Fruit fly (Drosophila melanogaster): ENCODE data around the gene CG18094.

CG18094 gene

dm6 chr2L:19533247-19533646 lies 43.2 kb downstream of the CG18094 start, which contains the start of gene CG33116:
Gene CG33116, plus strand, starts transcription at chr2L:19533479.
- peak; percentile 81 for TF ChIP-seq CG14711 (tag; optimal IDR thresholded peaks at IDR 0.05)
- TF ChIP-seq CG5204 (GFP tag; optimal IDR thresholded peaks at IDR 0.05) = peak; percentile 67
- TF ChIP-seq tj (GFP tag; optimal IDR thresholded peaks at IDR 0.05) = peak; percentile 36
- TF ChIP-seq Clk (GFP tag; optimal IDR thresholded peaks at IDR 0.05) = peak; percentile 35
- peak; percentile 88 for TF ChIP-seq CG33017 (tag; optimal IDR thresholded peaks at IDR 0.05)
- TF ChIP-seq cic (GFP tag; optimal IDR thresholded peaks at IDR 0.05) = peak; percentile 30
- peak; percentile 78 for TF ChIP-seq CG7045 (GFP tag; optimal IDR thresholded peaks at IDR 0.05)
- peak; percentile 89 for TF ChIP-seq Crg-1 (GFP tag; optimal IDR thresholded peaks at IDR 0.05)
- TF ChIP-seq bab1 (GFP tag; optimal IDR thresholded peaks at IDR 0.05) = peak; percentile 78
- TF ChIP-seq CG12768 (GFP tag; optimal IDR thresholded peaks at IDR 0.05) = peak; percentile 88
- peak; percentile 79 for TF ChIP-seq Hr96 (GFP tag; optimal IDR thresholded peaks at IDR 0.05)
- TF ChIP-seq ovo (GFP tag; optimal IDR thresholded peaks at IDR 0.05) = peak; percentile 72
- no peak for TF ChIP-seq cnc (optimal IDR thresholded peaks at IDR 0.05)
- no peak for TF ChIP-seq kay (GFP tag; ENCODE audit: borderline replicate concordance)
- peak; percentile 71 for TF ChIP-seq CG1620 (GFP tag; optimal IDR thresholded peaks at IDR 0.05)
- TF ChIP-seq Mnt (GFP tag; optimal IDR thresholded peaks at IDR 0.05) = peak; percentile 85
- peak; percentile 68 for TF ChIP-seq CG11617 (GFP tag; optimal IDR thresholded peaks at IDR 0.05)
- peak; percentile 88 for TF ChIP-seq CG7101 (tag; optimal IDR thresholded peaks at IDR 0.05)
- peak; percentile 75 for TF ChIP-seq toe (GFP tag; optimal IDR thresholded peaks at IDR 0.05)
- peak; percentile 75 for TF ChIP-seq pad (GFP tag; optimal IDR thresholded peaks at IDR 0.05)

dm6 chr2L:19535234-19535633 lies 45.2 kb downstream of the CG18094 start, which contains the start of gene CG31697:
Gene CG31697, plus strand, starts transcription at chr2L:19535448.
- TF ChIP-seq bab1 (GFP tag; optimal IDR thresholded peaks at IDR 0.05) (no peak), kay (GFP tag; ENCODE audit: borderline replicate concordance) (no peak), Mnt (GFP tag; optimal IDR thresholded peaks at IDR 0.05) (no peak), ovo (GFP tag; optimal IDR thresholded peaks at IDR 0.05) (no peak), CG1620 (GFP tag; optimal IDR thresholded peaks at IDR 0.05) (no peak), CG33017 (tag; optimal IDR thresholded peaks at IDR 0.05) (no peak), cic (GFP tag; optimal IDR thresholded peaks at IDR 0.05) (no peak), CG11617 (GFP tag; optimal IDR thresholded peaks at IDR 0.05) (no peak), CG12768 (GFP tag; optimal IDR thresholded peaks at IDR 0.05) (no peak), toe (GFP tag; optimal IDR thresholded peaks at IDR 0.05) (no peak), CG5204 (GFP tag; optimal IDR thresholded peaks at IDR 0.05) (no peak), pad (GFP tag; optimal IDR thresholded peaks at IDR 0.05) (no peak), Hr96 (GFP tag; optimal IDR thresholded peaks at IDR 0.05) (no peak), cnc (optimal IDR thresholded peaks at IDR 0.05) (no peak), tj (GFP tag; optimal IDR thresholded peaks at IDR 0.05) (no peak)

- no peak for TF ChIP-seq ovo (GFP tag; optimal IDR thresholded peaks at IDR 0.05)
- TF ChIP-seq Hr96 (GFP tag; optimal IDR thresholded peaks at IDR 0.05) = no peak
Measured at dm6 chr2L:19537779-19538456, 47.9 kb downstream of the CG18094 start, which contains the start of gene CG13082. Gene CG13082, plus strand, starts transcription at chr2L:19538425.

- TF ChIP-seq CG12768 (GFP tag; optimal IDR thresholded peaks at IDR 0.05) = no peak
- no peak for TF ChIP-seq tj (GFP tag; optimal IDR thresholded peaks at IDR 0.05)
- TF ChIP-seq toe (GFP tag; optimal IDR thresholded peaks at IDR 0.05) = no peak
- TF ChIP-seq Crg-1 (GFP tag; optimal IDR thresholded peaks at IDR 0.05) = no peak
- TF ChIP-seq CG11617 (GFP tag; optimal IDR thresholded peaks at IDR 0.05) = no peak
- no peak for TF ChIP-seq cnc (optimal IDR thresholded peaks at IDR 0.05)
- no peak for TF ChIP-seq Mnt (GFP tag; optimal IDR thresholded peaks at IDR 0.05)
- no peak for TF ChIP-seq bab1 (GFP tag; optimal IDR thresholded peaks at IDR 0.05)
- TF ChIP-seq CG5204 (GFP tag; optimal IDR thresholded peaks at IDR 0.05) = no peak
- no peak for TF ChIP-seq CG7101 (tag; optimal IDR thresholded peaks at IDR 0.05)
- no peak for TF ChIP-seq CG1620 (GFP tag; optimal IDR thresholded peaks at IDR 0.05)
- no peak for TF ChIP-seq CG14711 (tag; optimal IDR thresholded peaks at IDR 0.05)
- TF ChIP-seq cic (GFP tag; optimal IDR thresholded peaks at IDR 0.05) = no peak
- TF ChIP-seq kay (GFP tag; ENCODE audit: borderline replicate concordance) = no peak
- no peak for TF ChIP-seq pad (GFP tag; optimal IDR thresholded peaks at IDR 0.05)
- TF ChIP-seq Hr96 (GFP tag; optimal IDR thresholded peaks at IDR 0.05) = no peak
- no peak for TF ChIP-seq CG33017 (tag; optimal IDR thresholded peaks at IDR 0.05)
Measured at dm6 chr2L:19540307-19540706, 50.2 kb downstream of the CG18094 start, which contains the start of gene CG13081. Gene CG13081, plus strand, starts transcription at chr2L:19540607.
